Worm (Caenorhabditis elegans) whole organism, young adult: ENCODE data around the gene npax-1.

Source experiments
- B0336.3 ChIP-seq: fragments of 200-800 bp; sonication (Bioruptor generic); IDR thresholded peaks from 2 replicates; pipeline ENCODE4 v1.3.6; 2022; ENCODE audit warnings: missing genetic modification characterization, missing compliant biosample characterization
- C06A6.2 ChIP-seq: fragments of 200-800 bp; sonication (Bioruptor generic); conservative IDR thresholded peaks from 2 replicates; pipeline ENCODE4 v1.3.6; 2022; ENCODE audit warnings: missing genetic modification characterization, missing compliant biosample characterization
- C17E4.6 ChIP-seq: fragments of 200-800 bp; sonication (Bioruptor generic); IDR thresholded peaks from 2 replicates; pipeline ENCODE4 v1.3.6; 2022; ENCODE audit warnings: missing genetic modification reagents, missing genetic modification characterization, missing compliant biosample characterization
- F23B12.7 ChIP-seq: sonication (generic microtip); optimal IDR thresholded peaks from 2 replicates; lab custom pipeline; 2017; ENCODE audit warnings: missing genetic modification characterization, mild to moderate bottlenecking, missing compliant biosample characterization, antibody characterized with exemption, moderate library complexity; ENCODE audit not compliant: insufficient read depth
- K11D2.4 ChIP-seq: fragments of 200-800 bp; sonication (Bioruptor generic); IDR thresholded peaks from 2 replicates; pipeline ENCODE4 v1.3.6; 2022; ENCODE audit warnings: missing genetic modification reagents, missing genetic modification characterization, missing compliant biosample characterization
- akir-1 ChIP-seq: fragments of 200-800 bp; sonication (Bioruptor generic); optimal IDR thresholded peaks from 2 replicates; lab custom pipeline; 2018; ENCODE audit warnings: mild to moderate bottlenecking, missing genetic modification characterization, moderate library complexity, missing compliant biosample characterization
- ama-1 ChIP-seq, 3 experiments: fragments of 150-350 bp in 1 of 3; sonication (generic microtip) in 2 of 3; optimal IDR thresholded peaks; 2 replicates each; lab custom pipeline; 2014 to 2018; ENCODE audit warnings: missing biosample characterization in 2 of 3, missing genetic modification characterization in 2 of 3, missing genetic modification reagents in 2 of 3
- aptf-2 ChIP-seq: fragments of 200-800 bp; sonication (Bioruptor generic); conservative IDR thresholded peaks from 2 replicates; pipeline ENCODE4 v1.3.6; 2022; ENCODE audit warnings: missing genetic modification reagents, missing genetic modification characterization, missing compliant biosample characterization
- attf-3 ChIP-seq: fragments of 200-800 bp; sonication (Bioruptor generic); conservative IDR thresholded peaks from 2 replicates; pipeline ENCODE4 v1.3.6; 2022; ENCODE audit warnings: missing genetic modification reagents, missing genetic modification characterization, missing compliant biosample characterization
- attf-5 ChIP-seq: fragments of 200-800 bp; sonication (Bioruptor generic); optimal IDR thresholded peaks from 2 replicates; lab custom pipeline; 2018; ENCODE audit warnings: mild to moderate bottlenecking, missing genetic modification characterization, missing compliant biosample characterization
- cebp-1 ChIP-seq, 2 experiments: fragments of 200-800 bp in 1 of 2; sonication (Bioruptor generic) in 1 of 2; sonication (generic microtip) in 1 of 2; IDR thresholded peaks in 1 of 2; optimal IDR thresholded peaks in 1 of 2; 2 replicates each; pipeline versions ENCODE4 v1.3.6 to Lab custom; 2017 to 2022; ENCODE audit warnings: missing compliant biosample characterization in 2 of 2, missing genetic modification characterization in 2 of 2, mild to moderate bottlenecking in 1 of 2, missing genetic modification reagents in 1 of 2, moderate library complexity in 1 of 2
- ceh-58 ChIP-seq: fragments of 200-800 bp; sonication (Bioruptor generic); IDR thresholded peaks from 2 replicates; pipeline ENCODE4 v1.3.6; 2022; ENCODE audit warnings: missing genetic modification characterization, missing compliant biosample characterization
- ceh-79 ChIP-seq: sonication (generic microtip); optimal IDR thresholded peaks from 2 replicates; lab custom pipeline; 2017; ENCODE audit warnings: mild to moderate bottlenecking, missing genetic modification characterization, missing compliant biosample characterization
- die-1 ChIP-seq: sonication (generic microtip); optimal IDR thresholded peaks from 2 replicates; lab custom pipeline; 2016; ENCODE audit warnings: missing genotype, mild to moderate bottlenecking, missing genetic modification characterization, missing compliant biosample characterization
- dpff-1 ChIP-seq: sonication (generic microtip); optimal IDR thresholded peaks from 2 replicates; lab custom pipeline; 2017; ENCODE audit warnings: mild to moderate bottlenecking, missing genetic modification characterization, missing compliant biosample characterization
- dpl-1 ChIP-seq: fragments of 150-350 bp; optimal IDR thresholded peaks from 2 replicates; lab custom pipeline; 2014; ENCODE audit warnings: missing biosample characterization, missing genetic modification reagents, missing genetic modification characterization
- egrh-3 ChIP-seq: fragments of 200-800 bp; sonication (Bioruptor generic); IDR thresholded peaks from 2 replicates; pipeline ENCODE4 v1.3.6; 2022; ENCODE audit warnings: missing genetic modification reagents, missing genetic modification characterization, missing compliant biosample characterization
- ets-4 ChIP-seq: fragments of 200-800 bp; sonication (Bioruptor generic); optimal IDR thresholded peaks from 2 replicates; lab custom pipeline; 2018; ENCODE audit warnings: mild to moderate bottlenecking, missing genetic modification characterization, missing compliant biosample characterization
- hmg-1.2 ChIP-seq: fragments of 200-800 bp; sonication (Bioruptor generic); IDR thresholded peaks from 2 replicates; pipeline ENCODE4 v1.3.6; 2022; ENCODE audit warnings: missing genetic modification reagents, missing genetic modification characterization, missing compliant biosample characterization
- lag-1 ChIP-seq: fragments of 200-800 bp; sonication (Bioruptor generic); IDR thresholded peaks from 2 replicates; pipeline ENCODE4 v1.3.6; 2022; ENCODE audit warnings: missing genetic modification reagents, missing genetic modification characterization, missing compliant biosample characterization
- let-607 ChIP-seq, 2 experiments: fragments of 200-800 bp in 1 of 2; sonication (Bioruptor generic) in 1 of 2; sonication (generic microtip) in 1 of 2; optimal IDR thresholded peaks; 2 replicates each; lab custom pipeline; 2016 to 2018; ENCODE audit warnings: mild to moderate bottlenecking in 2 of 2, missing compliant biosample characterization in 2 of 2, missing genetic modification characterization in 2 of 2, moderate library complexity in 2 of 2, missing genotype in 1 of 2
- lin-26 ChIP-seq: fragments of 200-800 bp; sonication (Bioruptor generic); IDR thresholded peaks from 2 replicates; pipeline ENCODE4 v1.3.6; 2022; ENCODE audit warnings: missing genetic modification reagents, missing genetic modification characterization, missing compliant biosample characterization
- lin-40 ChIP-seq: sonication (generic microtip); optimal IDR thresholded peaks from 2 replicates; lab custom pipeline; 2016; ENCODE audit warnings: missing genetic modification characterization, mild to moderate bottlenecking, missing compliant biosample characterization, missing genotype, missing genetic modification reagents
- lin-54 ChIP-seq: fragments of 200-800 bp; sonication (Bioruptor generic); optimal IDR thresholded peaks from 2 replicates; lab custom pipeline; 2018; ENCODE audit warnings: mild to moderate bottlenecking, missing genetic modification characterization, missing compliant biosample characterization
- mcd-1 ChIP-seq: fragments of 200-800 bp; sonication (Bioruptor generic); IDR thresholded peaks from 2 replicates; pipeline ENCODE4 v1.3.6; 2022; ENCODE audit warnings: missing genetic modification reagents, missing genetic modification characterization, missing compliant biosample characterization
- mel-28 ChIP-seq: sonication (generic microtip); optimal IDR thresholded peaks from 2 replicates; lab custom pipeline; 2016; ENCODE audit warnings: borderline replicate concordance, mild to moderate bottlenecking, missing genetic modification characterization, missing compliant biosample characterization
- nfya-1 ChIP-seq: sonication (generic microtip); optimal IDR thresholded peaks from 2 replicates; lab custom pipeline; 2017; ENCODE audit warnings: antibody characterized with exemption, missing compliant biosample characterization, missing genetic modification characterization, borderline replicate concordance; ENCODE audit not compliant: insufficient read depth
- nhr-120 ChIP-seq: fragments of 200-800 bp; sonication (Bioruptor generic); IDR thresholded peaks from 2 replicates; pipeline ENCODE4 v1.3.6; 2022; ENCODE audit warnings: missing genetic modification characterization, missing compliant biosample characterization
- nhr-80 ChIP-seq: sonication (generic microtip); optimal IDR thresholded peaks from 2 replicates; lab custom pipeline; 2016; ENCODE audit warnings: missing genetic modification characterization, missing compliant biosample characterization
- nhr-90 ChIP-seq: sonication (generic microtip); optimal IDR thresholded peaks from 2 replicates; lab custom pipeline; 2016; ENCODE audit warnings: missing genotype, mild to moderate bottlenecking, missing genetic modification characterization, missing compliant biosample characterization
- pha-4 ChIP-seq: fragments of 150-350 bp; sonication (generic microtip); optimal IDR thresholded peaks from 2 replicates; lab custom pipeline; 2014; ENCODE audit warnings: missing biosample characterization, missing genetic modification reagents, missing genetic modification characterization
- repo-1 ChIP-seq: sonication (generic microtip); optimal IDR thresholded peaks from 2 replicates; lab custom pipeline; 2017; ENCODE audit warnings: mild to moderate bottlenecking, missing genetic modification characterization, missing compliant biosample characterization
- sea-2 ChIP-seq: fragments of 200-800 bp; sonication (Bioruptor generic); IDR thresholded peaks from 2 replicates; pipeline ENCODE4 v1.3.6; 2022; ENCODE audit warnings: missing genetic modification characterization, missing compliant biosample characterization
- somi-1 ChIP-seq: fragments of 200-800 bp; sonication (Bioruptor generic); optimal IDR thresholded peaks from 2 replicates; lab custom pipeline; 2018; ENCODE audit warnings: mild to moderate bottlenecking, missing genetic modification characterization, missing compliant biosample characterization
- tbp1 ChIP-seq: fragments of 200-800 bp; sonication (Bioruptor generic); optimal IDR thresholded peaks from 2 replicates; lab custom pipeline; 2018; ENCODE audit warnings: mild to moderate bottlenecking, missing genetic modification characterization, missing compliant biosample characterization
- tbx-9 ChIP-seq: sonication (generic microtip); optimal IDR thresholded peaks from 2 replicates; lab custom pipeline; 2016; ENCODE audit warnings: borderline replicate concordance, missing genetic modification characterization, inconsistent platforms, missing compliant biosample characterization
- tlf-1 ChIP-seq: fragments of 200-800 bp; sonication (Bioruptor generic); optimal IDR thresholded peaks from 2 replicates; lab custom pipeline; 2018; ENCODE audit warnings: mild to moderate bottlenecking, missing genetic modification characterization, missing compliant biosample characterization
- ztf-22 ChIP-seq: fragments of 200-800 bp; sonication (Bioruptor generic); optimal IDR thresholded peaks from 2 replicates; lab custom pipeline; 2018; ENCODE audit warnings: mild to moderate bottlenecking, missing genetic modification characterization, moderate library complexity, missing compliant biosample characterization
- ztf-26 ChIP-seq: sonication (generic microtip); optimal IDR thresholded peaks from 2 replicates; lab custom pipeline; 2017; ENCODE audit warnings: missing genetic modification characterization, missing compliant biosample characterization

npax-1 gene

DNA sequence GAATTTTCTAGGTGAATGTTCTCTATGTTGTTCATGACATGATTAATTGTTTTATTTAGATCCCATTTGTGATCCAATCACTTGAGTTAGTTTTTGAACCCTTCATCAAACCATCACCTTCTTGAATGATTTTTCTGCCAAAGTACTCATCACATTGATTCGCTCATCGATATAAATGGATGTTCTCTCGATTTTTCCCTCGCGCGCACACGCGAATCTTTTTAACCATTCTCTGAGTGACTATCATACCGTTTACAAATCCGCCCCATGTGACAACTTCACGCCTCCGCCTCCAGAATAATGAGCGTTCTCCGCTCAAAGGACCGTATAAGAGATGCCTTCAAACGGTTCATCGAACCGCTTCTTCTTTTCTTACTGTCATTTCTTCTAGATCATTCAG lies 11.8 kb upstream of the npax-1 start:
- TF ChIP-seq B0336.3 (no peak), lin-26 (GFP tag; lab: Robert Waterston, UW) (peak; percentile 39; the same call in 1 of the 2 replicates), C06A6.2 (GFP tag; lab: Robert Waterston, UW) (peak; percentile 49; the same call in 1 of the 2 replicates), nhr-120 (GFP tag; lab: Robert Waterston, UW) (no peak), dpff-1 (tag; lab: Kevin White, UChicago) (no peak), die-1 (tag; lab: Kevin White, UChicago) (no peak)
- TF ChIP-seq, all 124 proteins: peak for 2

- TF ChIP-seq let-607 (tag; optimal IDR thresholded peaks at IDR 0.05; lab: Kevin White, UChicago) = no peak
- TF ChIP-seq lin-54 (GFP tag; lab: Kevin White, UChicago) = no peak
- peak; percentile 6 for TF ChIP-seq ztf-26 (tag; lab: Kevin White, UChicago)
- no peak for TF ChIP-seq ceh-79 (tag; lab: Kevin White, UChicago)
These were observed 10.6 kb upstream of the npax-1 start for ce11 chrII:7341572-7342303.

DNA sequence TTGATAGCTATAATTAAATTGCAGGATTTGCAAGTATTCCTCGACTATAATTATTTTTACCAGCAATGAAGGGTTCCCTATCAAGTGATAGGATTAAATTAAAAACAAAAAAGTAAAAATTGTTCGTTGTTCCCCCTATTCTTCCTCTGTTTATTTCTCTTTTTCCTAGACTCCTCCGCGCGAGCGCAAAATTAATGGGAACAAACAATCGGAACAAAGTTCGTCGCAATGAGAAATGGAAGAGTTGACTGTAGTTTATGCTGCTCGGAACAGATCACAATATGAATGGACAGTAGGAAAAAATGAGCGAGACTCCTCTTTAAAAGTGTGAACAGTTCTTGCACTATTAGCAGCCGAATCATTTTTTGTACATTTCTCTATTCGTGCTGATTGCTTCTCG lies 9.6 kb upstream of the npax-1 start:
- TF ChIP-seq akir-1 (GFP tag; lab: Kevin White, UChicago) = no peak
- no peak for TF ChIP-seq C17E4.6 (GFP tag; lab: Robert Waterston, UW)
- TF ChIP-seq sea-2 = no peak
- no peak for TF ChIP-seq ceh-58 (GFP tag; lab: Robert Waterston, UW)
- no peak for TF ChIP-seq dpl-1 (GFP tag; lab: Kevin White, UChicago)

DNA sequence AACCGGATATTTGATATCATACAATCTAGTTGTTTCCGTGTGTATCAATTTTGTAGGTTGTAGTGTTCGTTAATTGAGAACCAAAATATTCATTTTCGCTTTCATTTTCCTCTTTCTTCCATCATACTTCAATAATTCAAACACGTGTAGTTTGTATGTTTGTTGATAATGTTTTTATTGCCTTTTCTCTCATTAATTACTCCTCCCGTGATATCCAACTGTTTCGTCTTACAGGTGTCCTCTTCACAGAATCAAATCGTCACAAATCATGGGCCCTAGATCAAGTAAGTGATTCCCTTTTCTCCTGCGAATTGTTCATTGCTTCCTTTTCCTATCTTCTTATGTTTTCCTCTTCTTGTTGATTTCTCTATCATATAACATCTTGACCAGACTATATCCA lies 7.9 kb upstream of the npax-1 start, which contains the start of gene nhr-21:
nhr-21 (plus strand) TSS at position 235 of the 400 bp plus-strand sequence.
- TF ChIP-seq ama-1 (optimal IDR thresholded peaks at IDR 0.05; lab: Kevin White, UChicago) = no peak
- no peak for TF ChIP-seq ama-1 (GFP tag; optimal IDR thresholded peaks at IDR 0.05; lab: Kevin White, UChicago)
- peak; percentile 9 for TF ChIP-seq somi-1 (GFP tag; lab: Kevin White, UChicago)
- TF ChIP-seq pha-4 = no peak
- no peak for TF ChIP-seq sea-2
- no peak for TF ChIP-seq ceh-79 (tag; lab: Kevin White, UChicago)
- TF ChIP-seq mel-28 (tag; lab: Kevin White, UChicago) = no peak

ce11 chrII:7337469-7337893 lies 6.4 kb upstream of the npax-1 start:
- peak; percentile 49 for TF ChIP-seq pha-4
- peak; percentile 45 for TF ChIP-seq mcd-1 (GFP tag; lab: Robert Waterston, UW)
- TF ChIP-seq aptf-2 (GFP tag; lab: Robert Waterston, UW) = 0 out of 2 replicates have a peak, but pooled peaks have one; percentile 10
- no peak for TF ChIP-seq repo-1 (tag; lab: Kevin White, UChicago)
- TF ChIP-seq somi-1 (GFP tag; lab: Kevin White, UChicago) = peak; percentile 82
- TF ChIP-seq lin-40 (tag; lab: Kevin White, UChicago) = peak; percentile 87
- TF ChIP-seq ztf-22 (GFP tag; lab: Kevin White, UChicago) = peak; percentile 64
- TF ChIP-seq K11D2.4 (GFP tag; lab: Robert Waterston, UW) = peak; percentile 54; the same call in 1 of the 2 replicates
- peak; percentile 53 for TF ChIP-seq tlf-1 (GFP tag; lab: Kevin White, UChicago)
- TF ChIP-seq nhr-90 (tag; lab: Kevin White, UChicago) = peak; percentile 70
- TF ChIP-seq nhr-80 (tag; lab: Kevin White, UChicago) = peak; percentile 96
- TF ChIP-seq cebp-1 (GFP tag; IDR thresholded peaks at IDR 0.05; lab: Robert Waterston, UW) = peak; percentile 44; the same call in 1 of the 2 replicates
- no peak for TF ChIP-seq cebp-1 (tag; optimal IDR thresholded peaks at IDR 0.05; lab: Kevin White, UChicago)
- TF ChIP-seq tbp1 (GFP tag; lab: Kevin White, UChicago) = peak; percentile 27
- no peak for TF ChIP-seq egrh-3
- peak; percentile 91 for TF ChIP-seq hmg-1.2 (GFP tag; lab: Robert Waterston, UW)
- peak; percentile 75 for TF ChIP-seq attf-5 (GFP tag; lab: Kevin White, UChicago)
- TF ChIP-seq lag-1 = no peak
- TF ChIP-seq nfya-1 (tag; lab: Kevin White, UChicago) = no peak
- peak; percentile 66 for TF ChIP-seq die-1 (tag; lab: Kevin White, UChicago)
- TF ChIP-seq F23B12.7 = peak; percentile 22
- TF ChIP-seq ets-4 = peak; percentile 8
- no peak for TF ChIP-seq attf-3 (GFP tag; lab: Robert Waterston, UW)
- TF ChIP-seq tbx-9 = no peak
